Worm (Caenorhabditis elegans) whole organism, early embryonic: ENCODE data around the gene C16A11.7.

Experiments used
- B0310.2 ChIP-seq: sonication (generic microtip); optimal IDR thresholded peaks from 2 replicates; lab custom pipeline; 2016; ENCODE audit warnings: mild to moderate bottlenecking, missing genetic modification characterization, missing compliant biosample characterization
- F13C5.2 ChIP-seq: sonication (generic microtip); optimal IDR thresholded peaks from 2 replicates; lab custom pipeline; 2017; ENCODE audit warnings: mild to moderate bottlenecking, missing genetic modification characterization, inconsistent platforms, missing compliant biosample characterization
- aly-1 ChIP-seq: sonication (generic microtip); optimal IDR thresholded peaks from 2 replicates; lab custom pipeline; 2016; ENCODE audit warnings: missing genetic modification characterization, missing compliant biosample characterization
- ama-1 ChIP-seq: fragments of 150-350 bp; optimal IDR thresholded peaks from 2 replicates; lab custom pipeline; 2014
- ceh-13 ChIP-seq: fragments of 200-800 bp; sonication (Bioruptor generic); optimal IDR thresholded peaks from 2 replicates; lab custom pipeline; 2018; ENCODE audit warnings: mild to moderate bottlenecking, missing genetic modification characterization, missing compliant biosample characterization
- ceh-36 ChIP-seq: sonication (generic microtip); optimal IDR thresholded peaks from 2 replicates; lab custom pipeline; 2016; ENCODE audit warnings: missing genetic modification characterization, inconsistent platforms, missing compliant biosample characterization
- ets-7 ChIP-seq: sonication (generic microtip); optimal IDR thresholded peaks from 2 replicates; lab custom pipeline; 2016; ENCODE audit warnings: missing genotype, missing genetic modification characterization, missing compliant biosample characterization
- flt-1 ChIP-seq: fragments of 200-800 bp; sonication (Bioruptor generic); IDR thresholded peaks from 2 replicates; pipeline ENCODE4 v1.3.6; 2022; ENCODE audit warnings: missing genetic modification characterization, missing compliant biosample characterization
- hmbx-1 ChIP-seq: sonication (generic microtip); optimal IDR thresholded peaks from 2 replicates; lab custom pipeline; 2016; ENCODE audit warnings: mild to moderate bottlenecking, missing genetic modification characterization, missing compliant biosample characterization
- hmg-4 ChIP-seq: fragments of 200-800 bp; sonication (Bioruptor generic); optimal IDR thresholded peaks from 2 replicates; lab custom pipeline; 2018; ENCODE audit warnings: mild to moderate bottlenecking, missing genetic modification characterization, missing compliant biosample characterization
- hnd-1 ChIP-seq: sonication (generic microtip); optimal IDR thresholded peaks from 2 replicates; lab custom pipeline; 2016; ENCODE audit warnings: missing genetic modification characterization, missing compliant biosample characterization
- pes-1 ChIP-seq: fragments of 200-800 bp; sonication (Bioruptor generic); IDR thresholded peaks from 2 replicates; pipeline ENCODE4 v1.3.6; 2022; ENCODE audit warnings: missing genetic modification reagents, missing genetic modification characterization, missing compliant biosample characterization
- scrt-1 ChIP-seq: fragments of 200-800 bp; sonication (Bioruptor generic); IDR thresholded peaks from 2 replicates; pipeline ENCODE4 v1.3.6; 2022; ENCODE audit warnings: missing genetic modification characterization, missing compliant biosample characterization
- sea-1 ChIP-seq: fragments of 200-800 bp; sonication (Bioruptor generic); conservative IDR thresholded peaks from 2 replicates; pipeline ENCODE4 v1.3.6; 2022; ENCODE audit warnings: missing genetic modification characterization, missing compliant biosample characterization
- tbx-11 ChIP-seq: fragments of 200-800 bp; sonication (Bioruptor generic); IDR thresholded peaks from 2 replicates; pipeline ENCODE4 v1.3.6; 2022; ENCODE audit warnings: missing genetic modification characterization, missing compliant biosample characterization
- tbx-37 ChIP-seq: fragments of 200-800 bp; sonication (Bioruptor generic); conservative IDR thresholded peaks from 2 replicates; pipeline ENCODE4 v1.3.6; 2022; ENCODE audit warnings: missing genetic modification reagents, missing genetic modification characterization, missing compliant biosample characterization
- tra-4 ChIP-seq: sonication (generic microtip); optimal IDR thresholded peaks from 2 replicates; lab custom pipeline; 2017; ENCODE audit warnings: missing genetic modification characterization, missing compliant biosample characterization

The C16A11.7 gene

ce11 chrII:4291799-4292198, 35.0 kb upstream of the C16A11.7 start:
- TF ChIP-seq ets-7 (tag; lab: Kevin White, UChicago) = no peak
- TF ChIP-seq tra-4 = no peak
- no peak for TF ChIP-seq pes-1 (GFP tag; lab: Robert Waterston, UW)
- TF ChIP-seq aly-1 (tag; lab: Kevin White, UChicago) = no peak
- no peak for TF ChIP-seq hmbx-1 (tag; lab: Kevin White, UChicago)

ce11 chrII:4288572-4288971, 31.8 kb upstream of the C16A11.7 start:
- no peak for TF ChIP-seq hnd-1 (tag; lab: Kevin White, UChicago)
- no peak for TF ChIP-seq flt-1 (GFP tag; lab: Robert Waterston, UW)
- TF ChIP-seq ceh-36 (tag; lab: Kevin White, UChicago) = no peak
- TF ChIP-seq scrt-1 = no peak
- no peak for TF ChIP-seq B0310.2
- no peak for TF ChIP-seq tbx-37 (GFP tag; lab: Robert Waterston, UW)
- TF ChIP-seq ets-7 (tag; lab: Kevin White, UChicago) = no peak
- TF ChIP-seq pes-1 (GFP tag; lab: Robert Waterston, UW) = no peak
- TF ChIP-seq F13C5.2 (tag; lab: Kevin White, UChicago) = no peak
- TF ChIP-seq tra-4 = no peak
- no peak for TF ChIP-seq ceh-13 (GFP tag; lab: Kevin White, UChicago)
- TF ChIP-seq sea-1 (GFP tag; lab: Robert Waterston, UW) = no peak
- no peak for TF ChIP-seq tbx-11 (GFP tag; lab: Robert Waterston, UW)
- TF ChIP-seq hmg-4 = no peak
- TF ChIP-seq ama-1 = no peak
- no peak for TF ChIP-seq hmbx-1 (tag; lab: Kevin White, UChicago)
- no peak for TF ChIP-seq aly-1 (tag; lab: Kevin White, UChicago)

DNA sequence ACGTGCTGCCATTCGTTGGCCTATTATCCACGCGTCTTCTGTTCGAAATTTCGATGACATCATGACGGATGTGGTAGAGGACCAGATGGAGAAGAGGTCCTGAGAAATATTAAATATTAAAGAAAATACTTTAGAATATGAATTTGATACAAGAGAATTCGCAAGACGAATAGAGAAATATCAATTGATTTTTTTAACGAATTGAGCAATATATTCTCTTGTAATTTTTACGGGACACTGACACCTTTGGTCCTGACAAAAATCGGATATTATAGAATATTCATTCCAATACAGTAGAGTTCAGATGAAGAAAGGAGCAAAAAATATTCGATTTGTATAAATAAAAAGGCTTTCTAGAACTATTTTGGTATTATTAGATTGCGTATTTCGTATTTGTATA, 31.4 kb upstream of the C16A11.7 start, which contains the start of gene C01F1.6:
Gene C01F1.6 (minus strand): TSS at position 101 of the 400 bp plus-strand sequence.
- no peak for TF ChIP-seq flt-1 (GFP tag; lab: Robert Waterston, UW)
- TF ChIP-seq hnd-1 (tag; lab: Kevin White, UChicago) = no peak
- no peak for TF ChIP-seq scrt-1
- TF ChIP-seq tra-4 = no peak
- TF ChIP-seq ets-7 (tag; lab: Kevin White, UChicago) = no peak
- no peak for TF ChIP-seq tbx-37 (GFP tag; lab: Robert Waterston, UW)
- TF ChIP-seq sea-1 (GFP tag; lab: Robert Waterston, UW) = no peak

ce11 chrII:4286921-4287320, 30.2 kb upstream of the C16A11.7 start:
- TF ChIP-seq ets-7 (tag; lab: Kevin White, UChicago) (no peak), hmg-4 (no peak), scrt-1 (no peak), ceh-36 (tag; lab: Kevin White, UChicago) (no peak), B0310.2 (no peak), tra-4 (no peak), pes-1 (GFP tag; lab: Robert Waterston, UW) (no peak), aly-1 (tag; lab: Kevin White, UChicago) (no peak)

DNA sequence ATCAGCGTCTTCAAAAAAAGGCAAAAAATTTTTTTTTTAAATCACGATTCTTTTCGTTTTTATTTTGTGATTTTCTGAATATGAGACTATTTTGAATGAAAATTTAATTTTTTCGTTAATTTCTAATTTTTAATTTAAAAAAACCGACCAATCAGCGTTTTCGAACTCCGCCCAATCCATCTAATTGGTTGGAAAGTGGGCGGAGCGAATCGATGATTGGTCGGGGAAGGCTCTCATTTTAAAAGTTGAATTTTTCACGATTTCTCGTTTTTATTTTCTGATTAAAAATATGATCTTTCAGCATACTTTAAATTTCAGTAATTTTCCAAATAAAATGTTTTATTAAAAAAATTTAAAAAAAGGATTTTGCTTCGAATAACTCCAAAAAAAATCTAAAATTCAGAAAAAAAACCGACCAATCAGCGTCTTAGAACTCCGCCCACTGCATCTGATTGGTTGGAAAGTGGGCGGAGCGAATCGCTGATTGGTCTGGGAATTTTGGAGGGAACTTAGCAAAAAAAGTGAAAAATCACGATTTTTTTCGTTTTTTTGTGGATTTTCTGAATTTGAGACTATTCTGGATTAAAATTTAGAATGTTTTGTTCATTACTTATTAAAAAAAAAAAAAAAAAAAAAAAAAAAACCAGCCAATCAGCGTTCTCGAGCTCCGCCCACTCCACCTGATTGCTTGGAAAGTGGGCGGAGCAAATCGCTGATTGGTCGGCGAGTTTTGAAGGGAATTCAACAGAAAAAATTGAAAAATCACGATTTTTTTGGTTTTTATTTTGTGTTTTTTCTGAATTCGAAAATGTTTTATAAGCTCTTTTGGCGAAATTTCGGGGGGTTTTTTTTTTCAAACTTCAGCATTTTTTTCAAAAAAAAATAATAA, 27.8 kb upstream of the C16A11.7 start:
- TF ChIP-seq flt-1 (GFP tag; lab: Robert Waterston, UW) = no peak
- no peak for TF ChIP-seq tra-4
- no peak for TF ChIP-seq ceh-13 (GFP tag; lab: Kevin White, UChicago)
- no peak for TF ChIP-seq hnd-1 (tag; lab: Kevin White, UChicago)
- TF ChIP-seq hmg-4 = no peak
- no peak for TF ChIP-seq ceh-36 (tag; lab: Kevin White, UChicago)
- TF ChIP-seq tbx-37 (GFP tag; lab: Robert Waterston, UW) = no peak
- no peak for TF ChIP-seq aly-1 (tag; lab: Kevin White, UChicago)
- no peak for TF ChIP-seq tbx-11 (GFP tag; lab: Robert Waterston, UW)
- no peak for TF ChIP-seq F13C5.2 (tag; lab: Kevin White, UChicago)
- TF ChIP-seq ama-1 = no peak
- no peak for TF ChIP-seq pes-1 (GFP tag; lab: Robert Waterston, UW)
- no peak for TF ChIP-seq hmbx-1 (tag; lab: Kevin White, UChicago)
- TF ChIP-seq sea-1 (GFP tag; lab: Robert Waterston, UW) = no peak

ce11 chrII:4281743-4282142, 25.0 kb upstream of the C16A11.7 start, which contains the start of gene C01F1.5:
Gene C01F1.5, minus strand, starts transcription at chrII:4281845.
- no peak for TF ChIP-seq tbx-11 (GFP tag; lab: Robert Waterston, UW)
- no peak for TF ChIP-seq scrt-1
- no peak for TF ChIP-seq aly-1 (tag; lab: Kevin White, UChicago)
- no peak for TF ChIP-seq pes-1 (GFP tag; lab: Robert Waterston, UW)
- TF ChIP-seq B0310.2 = no peak
- TF ChIP-seq flt-1 (GFP tag; lab: Robert Waterston, UW) = no peak
- TF ChIP-seq sea-1 (GFP tag; lab: Robert Waterston, UW) = no peak
- no peak for TF ChIP-seq ceh-36 (tag; lab: Kevin White, UChicago)
- TF ChIP-seq ama-1 = no peak
- no peak for TF ChIP-seq hmg-4
- no peak for TF ChIP-seq tra-4
- TF ChIP-seq tbx-37 (GFP tag; lab: Robert Waterston, UW) = no peak
- no peak for TF ChIP-seq hnd-1 (tag; lab: Kevin White, UChicago)
- no peak for TF ChIP-seq hmbx-1 (tag; lab: Kevin White, UChicago)

DNA sequence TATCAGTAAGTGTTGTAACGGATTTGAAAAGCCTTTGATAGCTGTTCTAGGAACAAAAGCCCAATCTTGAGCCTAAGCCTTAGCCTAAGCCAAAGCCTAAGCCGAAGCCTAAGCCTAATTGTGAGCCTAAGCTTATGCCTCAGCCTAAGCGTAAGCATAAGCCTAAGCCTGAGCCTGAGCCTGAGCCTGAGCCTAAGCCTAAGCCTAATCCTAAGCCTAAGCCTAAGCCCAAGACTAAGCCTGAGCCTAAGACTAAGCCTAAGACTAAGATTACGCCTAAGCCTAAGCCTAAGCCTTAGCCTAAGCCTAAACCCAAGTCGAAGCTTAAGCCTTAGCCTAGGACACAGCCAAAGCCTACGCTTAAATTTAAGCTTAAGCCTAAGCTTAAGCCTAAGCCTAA, 20.9 kb upstream of the C16A11.7 start:
- TF ChIP-seq ceh-13 (GFP tag; lab: Kevin White, UChicago) = no peak
- TF ChIP-seq F13C5.2 (tag; lab: Kevin White, UChicago) = no peak
- TF ChIP-seq ceh-36 (tag; lab: Kevin White, UChicago) = peak; percentile 93
